Fruit fly (Drosophila melanogaster) whole organism, pupa: ENCODE measurements around the gene CG45067.

Experiments
- CG10348 ChIP-seq: fragments of 200-800 bp; sonication (Bioruptor generic); IDR thresholded peaks from 2 replicates; pipeline ENCODE4 v1.3.6; 2022; ENCODE audit warnings: missing biosample characterization, missing genetic modification characterization
- CG12605 ChIP-seq: fragments of 200-800 bp; sonication (Bioruptor generic); IDR thresholded peaks from 2 replicates; pipeline ENCODE4 v1.3.6; 2022; ENCODE audit warnings: missing biosample characterization, missing genetic modification characterization
- CG13204 ChIP-seq: fragments of 200-800 bp; sonication (Bioruptor generic); optimal IDR thresholded peaks from 2 replicates; lab custom pipeline; 2018; ENCODE audit warnings: missing biosample characterization, mild to moderate bottlenecking, missing genetic modification characterization, moderate library complexity
- CG14655 ChIP-seq: fragments of 200-800 bp; sonication (Bioruptor generic); optimal IDR thresholded peaks from 3 replicates; lab custom pipeline; 2017; ENCODE audit warnings: mild to moderate bottlenecking, missing biosample characterization, missing genetic modification reagents, missing genetic modification characterization
- CG15710 ChIP-seq: fragments of 200-800 bp; sonication (Bioruptor generic); optimal IDR thresholded peaks from 2 replicates; lab custom pipeline; 2018; ENCODE audit warnings: missing biosample characterization, mild to moderate bottlenecking, missing genetic modification characterization, moderate library complexity
- CG17806 ChIP-seq: fragments of 200-800 bp; sonication (Bioruptor generic); optimal IDR thresholded peaks from 2 replicates; lab custom pipeline; 2018; ENCODE audit warnings: missing biosample characterization, mild to moderate bottlenecking, missing genetic modification characterization, moderate library complexity
- CG32121 ChIP-seq: fragments of 200-800 bp; sonication (Bioruptor generic); IDR thresholded peaks from 2 replicates; pipeline ENCODE4 v1.3.6; 2022; ENCODE audit warnings: missing biosample characterization, missing genetic modification characterization
- CG34367 ChIP-seq: fragments of 200-800 bp; sonication (Bioruptor generic); optimal IDR thresholded peaks from 2 replicates; lab custom pipeline; 2018; ENCODE audit warnings: missing biosample characterization, mild to moderate bottlenecking, missing genetic modification characterization
- CG4496 ChIP-seq: fragments of 200-800 bp; sonication (Bioruptor generic); IDR thresholded peaks from 3 replicates; pipeline ENCODE4 v1.3.6; 2022; ENCODE audit warnings: missing biosample characterization, missing genetic modification characterization
- CG8159 ChIP-seq: fragments of 200-800 bp; sonication (Bioruptor generic); optimal IDR thresholded peaks from 3 replicates; lab custom pipeline; 2018; ENCODE audit warnings: missing biosample characterization, mild to moderate bottlenecking, missing genetic modification characterization, moderate library complexity
- CG8301 ChIP-seq: fragments of 200-800 bp; sonication (Bioruptor generic); optimal IDR thresholded peaks from 2 replicates; lab custom pipeline; 2018; ENCODE audit warnings: missing biosample characterization, mild to moderate bottlenecking, missing genetic modification characterization
- CG9948 ChIP-seq: fragments of 200-800 bp; sonication (Bioruptor generic); optimal IDR thresholded peaks from 2 replicates; lab custom pipeline; 2018; ENCODE audit warnings: missing biosample characterization, mild to moderate bottlenecking, missing genetic modification characterization, moderate library complexity
- D1 ChIP-seq: fragments of 200-800 bp; sonication (Bioruptor generic); optimal IDR thresholded peaks from 2 replicates; lab custom pipeline; 2018; ENCODE audit warnings: missing biosample characterization, mild to moderate bottlenecking, missing genetic modification characterization, moderate library complexity
- EcR ChIP-seq: fragments of 200-800 bp; sonication (Bioruptor generic); optimal IDR thresholded peaks from 3 replicates; lab custom pipeline; 2019; ENCODE audit warnings: missing biosample characterization, missing genetic modification characterization, mild to moderate bottlenecking, moderate library complexity, missing genetic modification reagents
- Ets98B ChIP-seq: fragments of 200-800 bp; sonication (Bioruptor generic); IDR thresholded peaks from 2 replicates; pipeline ENCODE4 v1.3.6; 2022; ENCODE audit warnings: missing biosample characterization, missing genetic modification characterization
- Pif1A ChIP-seq: fragments of 200-800 bp; sonication (Bioruptor generic); optimal IDR thresholded peaks from 3 replicates; lab custom pipeline; 2016; ENCODE audit warnings: missing biosample characterization, missing genetic modification characterization
- Pif1B ChIP-seq: fragments of 200-800 bp; sonication (Bioruptor generic); optimal IDR thresholded peaks from 3 replicates; lab custom pipeline; 2016; ENCODE audit warnings: missing biosample characterization, missing genetic modification characterization
- Snoo ChIP-seq: fragments of 200-800 bp; sonication (Bioruptor generic); optimal IDR thresholded peaks from 3 replicates; lab custom pipeline; 2017; ENCODE audit warnings: missing biosample characterization, mild to moderate bottlenecking, missing genetic modification characterization, inconsistent platforms
- fd96Ca ChIP-seq: fragments of 200-800 bp; sonication (Bioruptor generic); IDR thresholded peaks from 3 replicates; pipeline ENCODE4 v1.3.6; 2022; ENCODE audit warnings: missing biosample characterization, missing genetic modification characterization
- gl ChIP-seq: fragments of 200-800 bp; sonication (Bioruptor generic); optimal IDR thresholded peaks from 2 replicates; lab custom pipeline; 2018; ENCODE audit warnings: missing biosample characterization, mild to moderate bottlenecking, missing genetic modification characterization
- rn ChIP-seq: fragments of 200-800 bp; sonication (Bioruptor generic); IDR thresholded peaks from 2 replicates; pipeline ENCODE4 v1.3.6; 2022; ENCODE audit warnings: missing biosample characterization, missing genetic modification characterization

The CG45067 gene

dm6 chr3L:3106146-3106545 is 8.1 kb downstream of the CG45067 start:
- no peak for TF ChIP-seq CG32121
- TF ChIP-seq CG34367 (tag; lab: Kevin White, UChicago): peak; percentile 64
- TF ChIP-seq CG8301 (tag; lab: Kevin White, UChicago): peak; percentile 69
- TF ChIP-seq CG9948 (tag; lab: Kevin White, UChicago): peak; percentile 49
- peak; percentile 40 for TF ChIP-seq EcR (GFP tag; lab: Kevin White, UChicago)
- TF ChIP-seq D1 (tag; lab: Kevin White, UChicago): no peak
- TF ChIP-seq gl: peak; percentile 13
- peak; percentile 7 for TF ChIP-seq CG13204 (GFP tag; lab: Kevin White, UChicago)
- TF ChIP-seq rn (GFP tag; lab: Robert Waterston, UW): no peak
- TF ChIP-seq Pif1A: peak; percentile 37
- TF ChIP-seq CG14655 (GFP tag; lab: Kevin White, UChicago): peak; percentile 64
- TF ChIP-seq CG15710 (tag; lab: Kevin White, UChicago): peak; percentile 74
- no peak for TF ChIP-seq Snoo (tag; lab: Kevin White, UChicago)
- no peak for TF ChIP-seq Ets98B (GFP tag; lab: Robert Waterston, UW)
- no peak for TF ChIP-seq Pif1B
- TF ChIP-seq CG17806 (tag; lab: Kevin White, UChicago): peak; percentile 63
- TF ChIP-seq CG12605 (GFP tag; lab: Robert Waterston, UW): no peak
- TF ChIP-seq CG8159: peak; percentile 77
- TF ChIP-seq fd96Ca (GFP tag; lab: Robert Waterston, UW): no peak
- TF ChIP-seq, all 21 proteins: peak for 11

- TF ChIP-seq Snoo (tag; lab: Kevin White, UChicago) (no peak), CG4496 (GFP tag; lab: Robert Waterston, UW) (no peak), EcR (GFP tag; lab: Kevin White, UChicago) (no peak), CG32121 (no peak), Ets98B (GFP tag; lab: Robert Waterston, UW) (no peak; the same call in 1 of the 2 replicates), CG13204 (GFP tag; lab: Kevin White, UChicago) (no peak), CG34367 (tag; lab: Kevin White, UChicago) (no peak), Pif1B (no peak), fd96Ca (GFP tag; lab: Robert Waterston, UW) (no peak), CG9948 (tag; lab: Kevin White, UChicago) (no peak), CG12605 (GFP tag; lab: Robert Waterston, UW) (no peak)
Observed at dm6 chr3L:3105531-3105930, 8.7 kb downstream of the CG45067 start.

dm6 chr3L:3102506-3103023 is 11.7 kb downstream of the CG45067 start:
- TF ChIP-seq Ets98B (GFP tag; lab: Robert Waterston, UW): no peak
- no peak for TF ChIP-seq CG17806 (tag; lab: Kevin White, UChicago)
- no peak for TF ChIP-seq CG10348 (GFP tag; lab: Robert Waterston, UW)
- no peak for TF ChIP-seq fd96Ca (GFP tag; lab: Robert Waterston, UW)
- no peak for TF ChIP-seq CG9948 (tag; lab: Kevin White, UChicago)
- TF ChIP-seq CG4496 (GFP tag; lab: Robert Waterston, UW): no peak

- TF ChIP-seq CG4496 (GFP tag; lab: Robert Waterston, UW): no peak
- peak; percentile 96 for TF ChIP-seq EcR (GFP tag; lab: Kevin White, UChicago)
- TF ChIP-seq CG34367 (tag; lab: Kevin White, UChicago): peak; percentile 1
- TF ChIP-seq gl: peak; percentile 6
- TF ChIP-seq, all 21 proteins: peak for 3
Observed at dm6 chr3L:3101157-3101556, 13.1 kb downstream of the CG45067 start.

dm6 chr3L:3098778-3099429 is 15.4 kb downstream of the CG45067 start:
- TF ChIP-seq CG14655 (GFP tag; lab: Kevin White, UChicago): peak; percentile 9
- no peak for TF ChIP-seq D1 (tag; lab: Kevin White, UChicago)
- TF ChIP-seq CG8301 (tag; lab: Kevin White, UChicago): peak; percentile 38
- TF ChIP-seq Snoo (tag; lab: Kevin White, UChicago): peak; percentile 40
- TF ChIP-seq CG32121: no peak
- no peak for TF ChIP-seq gl
- TF ChIP-seq fd96Ca (GFP tag; lab: Robert Waterston, UW): no peak
- no peak for TF ChIP-seq CG8159

dm6 chr3L:3097598-3097880 is 16.7 kb downstream of the CG45067 start:
- TF ChIP-seq CG32121: 0 out of 2 replicates have a peak, but pooled peaks have one; percentile 20
- TF ChIP-seq D1 (tag; lab: Kevin White, UChicago): no peak
